Worm (Caenorhabditis elegans): Measurements from ENCODE around the gene srw-76.

Gene srw-76

ce11 chrV:16638204-16638603 is at the start of gene srw-76:
Gene srw-76 (minus strand): TSS chrV:16638304.
- no peak for TF ChIP-seq ceh-19 (GFP tag; optimal IDR thresholded peaks at IDR 0.05)
- no peak for TF ChIP-seq hlh-8 (tag; optimal IDR thresholded peaks at IDR 0.05)
- TF ChIP-seq ceh-30 (tag; optimal IDR thresholded peaks at IDR 0.05) = no peak
- no peak for TF ChIP-seq hlh-13 (GFP tag; optimal IDR thresholded peaks at IDR 0.05)
- TF ChIP-seq Y22D7AL.16 (tag; optimal IDR thresholded peaks at IDR 0.05) = no peak
- no peak for TF ChIP-seq ceh-14 (tag; optimal IDR thresholded peaks at IDR 0.05)
- no peak for TF ChIP-seq pqm-1 (tag; optimal IDR thresholded peaks at IDR 0.05)
- no peak for TF ChIP-seq rnt-1 (tag; optimal IDR thresholded peaks at IDR 0.05)
- TF ChIP-seq tbx-7 (tag; optimal IDR thresholded peaks at IDR 0.05) = no peak
- no peak for TF ChIP-seq unc-42 (tag; optimal IDR thresholded peaks at IDR 0.05)

ce11 chrV:16687227-16687626 is 49.1 kb upstream of the srw-76 start, which contains the start of gene srz-102:
Gene srz-102 (plus strand): TSS chrV:16687527.
- TF ChIP-seq ceh-30 (tag; optimal IDR thresholded peaks at IDR 0.05) = no peak
- no peak for TF ChIP-seq hlh-30 (tag; optimal IDR thresholded peaks at IDR 0.05; ENCODE audit: insufficient read depth)
- TF ChIP-seq T23F11.4 (GFP tag; optimal IDR thresholded peaks at IDR 0.05) = no peak
- no peak for TF ChIP-seq ceh-2 (tag; optimal IDR thresholded peaks at IDR 0.05)
- no peak for TF ChIP-seq ceh-48 (tag; optimal IDR thresholded peaks at IDR 0.05)
- TF ChIP-seq npax-4 (tag; optimal IDR thresholded peaks at IDR 0.05) = no peak
- TF ChIP-seq dve-1 (tag; optimal IDR thresholded peaks at IDR 0.05) = no peak
- no peak for TF ChIP-seq sox-2 (GFP tag; IDR thresholded peaks at IDR 0.05)
- TF ChIP-seq sdc-2 (tag; optimal IDR thresholded peaks at IDR 0.05) = no peak
- TF ChIP-seq unc-55 (GFP tag; optimal IDR thresholded peaks at IDR 0.05) = no peak

ce11 chrV:16685725-16686124 is 47.6 kb upstream of the srw-76 start, which contains the start of gene srw-43:
Gene srw-43 (plus strand): TSS chrV:16686025.
- TF ChIP-seq ceh-48 (tag; optimal IDR thresholded peaks at IDR 0.05) (no peak), C08G9.2 (tag; optimal IDR thresholded peaks at IDR 0.05) (no peak), ceh-31 (tag; optimal IDR thresholded peaks at IDR 0.05) (no peak), dve-1 (tag; optimal IDR thresholded peaks at IDR 0.05) (no peak), rnt-1 (tag; optimal IDR thresholded peaks at IDR 0.05) (no peak), hlh-8 (tag; optimal IDR thresholded peaks at IDR 0.05) (no peak), ceh-34 (tag; optimal IDR thresholded peaks at IDR 0.05) (no peak), hlh-30 (tag; optimal IDR thresholded peaks at IDR 0.05; ENCODE audit: insufficient read depth) (no peak), unc-42 (tag; optimal IDR thresholded peaks at IDR 0.05) (no peak), ceh-30 (tag; optimal IDR thresholded peaks at IDR 0.05) (no peak), tbx-7 (tag; optimal IDR thresholded peaks at IDR 0.05) (no peak), fax-1 (tag; optimal IDR thresholded peaks at IDR 0.05) (no peak), ref-2 (tag; optimal IDR thresholded peaks at IDR 0.05) (no peak), ceh-24 (tag; optimal IDR thresholded peaks at IDR 0.05) (no peak)

ce11 chrV:16683359-16683758 is 45.3 kb upstream of the srw-76 start:
- TF ChIP-seq pqm-1 (tag; optimal IDR thresholded peaks at IDR 0.05) (no peak), nfya-1 (tag; optimal IDR thresholded peaks at IDR 0.05) (no peak), ceh-18 (tag; optimal IDR thresholded peaks at IDR 0.05) (no peak), hlh-8 (tag; optimal IDR thresholded peaks at IDR 0.05) (no peak), ref-2 (tag; optimal IDR thresholded peaks at IDR 0.05) (no peak)

ce11 chrV:16682886-16683285 is 44.8 kb upstream of the srw-76 start, which contains the start of gene srw-36:
Gene srw-36 (plus strand): TSS chrV:16683186.
- TF ChIP-seq T23F11.4 (GFP tag; optimal IDR thresholded peaks at IDR 0.05) (no peak), ceh-18 (tag; optimal IDR thresholded peaks at IDR 0.05) (no peak), pros-1 (tag; optimal IDR thresholded peaks at IDR 0.05) (no peak), elt-4 (tag; optimal IDR thresholded peaks at IDR 0.05) (no peak), dve-1 (tag; optimal IDR thresholded peaks at IDR 0.05) (no peak), elt-2 (tag; optimal IDR thresholded peaks at IDR 0.05) (no peak), nfya-1 (tag; optimal IDR thresholded peaks at IDR 0.05) (no peak), pha-4 (tag; optimal IDR thresholded peaks at IDR 0.05) (no peak), hlh-15 (tag; optimal IDR thresholded peaks at IDR 0.05) (no peak), unc-42 (tag; optimal IDR thresholded peaks at IDR 0.05) (no peak)
